Worm (Caenorhabditis elegans) whole organism, L2 larva: ENCODE measurements around the gene C33D9.13.

ENCODE experiments used
- aly-2 ChIP-seq: fragments of 150-350 bp; optimal IDR thresholded peaks from 2 replicates; lab custom pipeline; 2014; ENCODE audit warnings: missing biosample characterization, missing genetic modification characterization
- ama-1 ChIP-seq: fragments of 150-350 bp; optimal IDR thresholded peaks from 2 replicates; lab custom pipeline; 2018; ENCODE audit warnings: inconsistent platforms
- ceh-16 ChIP-seq: fragments of 150-350 bp; optimal IDR thresholded peaks from 2 replicates; lab custom pipeline; 2014; ENCODE audit warnings: missing biosample characterization, missing genetic modification characterization
- egl-27 ChIP-seq: sonication (generic microtip); optimal IDR thresholded peaks from 3 replicates; lab custom pipeline; 2017; ENCODE audit warnings: missing biosample characterization, missing genetic modification reagents, missing genetic modification characterization
- lin-11 ChIP-seq: fragments of 150-350 bp; sonication (generic microtip); optimal IDR thresholded peaks from 2 replicates; lab custom pipeline; 2014; ENCODE audit warnings: missing biosample characterization, missing genetic modification characterization, inconsistent platforms, mixed read lengths
- lin-39 ChIP-seq: fragments of 150-350 bp; optimal IDR thresholded peaks from 2 replicates; lab custom pipeline; 2014; ENCODE audit warnings: missing biosample characterization, missing genetic modification reagents, missing genetic modification characterization
- nhr-10 ChIP-seq: sonication (generic microtip); optimal IDR thresholded peaks from 2 replicates; lab custom pipeline; 2017; ENCODE audit warnings: missing biosample characterization, missing genetic modification characterization
- nhr-11 ChIP-seq: fragments of 150-350 bp; optimal IDR thresholded peaks from 2 replicates; lab custom pipeline; 2014; ENCODE audit warnings: missing biosample characterization, missing genetic modification characterization
- nhr-25 ChIP-seq: fragments of 150-350 bp; sonication (generic microtip); optimal IDR thresholded peaks from 3 replicates; lab custom pipeline; 2014; ENCODE audit warnings: missing biosample characterization, missing genetic modification characterization
- nhr-77 ChIP-seq: fragments of 150-350 bp; optimal IDR thresholded peaks from 2 replicates; lab custom pipeline; 2014; ENCODE audit warnings: missing biosample characterization, missing genetic modification characterization
- unc-55 ChIP-seq: fragments of 150-350 bp; sonication (generic microtip); optimal IDR thresholded peaks from 3 replicates; lab custom pipeline; 2014; ENCODE audit warnings: missing biosample characterization, missing genetic modification reagents, missing genetic modification characterization
- zag-1 ChIP-seq: fragments of 150-350 bp; optimal IDR thresholded peaks from 2 replicates; lab custom pipeline; 2014; ENCODE audit warnings: missing biosample characterization, missing genetic modification characterization

ce11 chrIV:8798255-8798654 is 13.2 kb upstream of the C33D9.13 start, which contains the start of gene clec-182:
- no peak for TF ChIP-seq ceh-16 (tag; lab: Kevin White, UChicago)
- TF ChIP-seq lin-39 (tag; lab: Kevin White, UChicago) = no peak
- no peak for TF ChIP-seq nhr-77 (tag; lab: Kevin White, UChicago)
- no peak for TF ChIP-seq nhr-11
- no peak for TF ChIP-seq unc-55 (GFP tag; lab: Kevin White, UChicago)
- no peak for TF ChIP-seq nhr-25 (tag; lab: Kevin White, UChicago)
- TF ChIP-seq nhr-10 (tag; lab: Kevin White, UChicago) = no peak
- no peak for TF ChIP-seq egl-27 (tag; lab: Kevin White, UChicago)
- TF ChIP-seq aly-2 = no peak
- no peak for TF ChIP-seq ama-1 (lab: Kevin White, UChicago)
- TF ChIP-seq zag-1 (tag; lab: Kevin White, UChicago) = no peak
- TF ChIP-seq lin-11 (tag; lab: Kevin White, UChicago) = no peak
